Worm (Caenorhabditis elegans) whole organism, L2 larva: ENCODE measurements around the gene gmeb-2.

Experiments
- C34F6.9 ChIP-seq: fragments of 150-350 bp; optimal IDR thresholded peaks from 2 replicates; lab custom pipeline; 2014; ENCODE audit warnings: missing biosample characterization, missing genetic modification characterization
- F13H6.1 ChIP-seq: sonication (generic microtip); optimal IDR thresholded peaks from 2 replicates; lab custom pipeline; 2016; ENCODE audit warnings: missing genetic modification characterization, missing compliant biosample characterization
- R02D3.7 ChIP-seq: fragments of 150-350 bp; optimal IDR thresholded peaks from 2 replicates; lab custom pipeline; 2014; ENCODE audit warnings: missing biosample characterization, missing genetic modification characterization
- ZK546.5 ChIP-seq: sonication (generic microtip); optimal IDR thresholded peaks from 2 replicates; lab custom pipeline; 2017; ENCODE audit warnings: missing biosample characterization, missing genetic modification characterization
- blmp-1 ChIP-seq: sonication (generic microtip); optimal IDR thresholded peaks from 2 replicates; lab custom pipeline; 2017; ENCODE audit warnings: missing genetic modification characterization, mild to moderate bottlenecking, missing compliant biosample characterization, antibody characterized with exemption, moderate library complexity; ENCODE audit not compliant: insufficient read depth
- ceh-16 ChIP-seq: fragments of 150-350 bp; optimal IDR thresholded peaks from 2 replicates; lab custom pipeline; 2014; ENCODE audit warnings: missing biosample characterization, missing genetic modification characterization
- ceh-82 ChIP-seq: fragments of 150-350 bp; optimal IDR thresholded peaks from 2 replicates; lab custom pipeline; 2014; ENCODE audit warnings: missing biosample characterization, missing genetic modification characterization
- crh-2 ChIP-seq: sonication (generic microtip); optimal IDR thresholded peaks from 2 replicates; lab custom pipeline; 2017; ENCODE audit warnings: missing biosample characterization, missing genetic modification characterization
- egl-27 ChIP-seq: sonication (generic microtip); optimal IDR thresholded peaks from 3 replicates; lab custom pipeline; 2017; ENCODE audit warnings: missing biosample characterization, missing genetic modification reagents, missing genetic modification characterization
- elt-1 ChIP-seq: fragments of 150-350 bp; optimal IDR thresholded peaks from 2 replicates; lab custom pipeline; 2014; ENCODE audit warnings: missing biosample characterization, missing genetic modification characterization
- fos-1 ChIP-seq: fragments of 150-350 bp; optimal IDR thresholded peaks from 2 replicates; lab custom pipeline; 2014; ENCODE audit warnings: missing biosample characterization, missing genetic modification characterization
- gmeb-1 ChIP-seq: fragments of 150-350 bp; optimal IDR thresholded peaks from 2 replicates; lab custom pipeline; 2014; ENCODE audit warnings: missing biosample characterization, missing genetic modification characterization
- lin-11 ChIP-seq: fragments of 150-350 bp; sonication (generic microtip); optimal IDR thresholded peaks from 2 replicates; lab custom pipeline; 2014; ENCODE audit warnings: missing biosample characterization, missing genetic modification characterization, inconsistent platforms, mixed read lengths
- lin-13 ChIP-seq: fragments of 150-350 bp; optimal IDR thresholded peaks from 2 replicates; lab custom pipeline; 2014; ENCODE audit warnings: missing biosample characterization, missing genetic modification reagents, missing genetic modification characterization
- lin-39 ChIP-seq: fragments of 150-350 bp; optimal IDR thresholded peaks from 2 replicates; lab custom pipeline; 2014; ENCODE audit warnings: missing biosample characterization, missing genetic modification reagents, missing genetic modification characterization
- lsy-2 ChIP-seq, 2 experiments: fragments of 150-350 bp in 1 of 2; sonication (generic microtip) in 1 of 2; optimal IDR thresholded peaks; 2 replicates each; lab custom pipeline; 2014 to 2017; ENCODE audit warnings: missing biosample characterization in 2 of 2, missing genetic modification characterization in 2 of 2
- mbf-1 ChIP-seq: sonication (generic microtip); optimal IDR thresholded peaks from 2 replicates; lab custom pipeline; 2017; ENCODE audit warnings: missing biosample characterization, missing genetic modification characterization
- mdl-1 ChIP-seq, 2 experiments: fragments of 150-350 bp in 1 of 2; sonication (generic microtip) in 1 of 2; optimal IDR thresholded peaks; 2 replicates each; lab custom pipeline; 2017; ENCODE audit warnings: missing biosample characterization in 2 of 2, missing genetic modification characterization in 2 of 2
- nhr-10 ChIP-seq: sonication (generic microtip); optimal IDR thresholded peaks from 2 replicates; lab custom pipeline; 2017; ENCODE audit warnings: missing biosample characterization, missing genetic modification characterization
- nhr-12 ChIP-seq: fragments of 150-350 bp; optimal IDR thresholded peaks from 2 replicates; lab custom pipeline; 2014; ENCODE audit warnings: missing biosample characterization, missing genetic modification characterization
- nhr-129 ChIP-seq: fragments of 150-350 bp; optimal IDR thresholded peaks from 2 replicates; lab custom pipeline; 2014; ENCODE audit warnings: missing biosample characterization, missing genetic modification characterization
- nhr-21 ChIP-seq: fragments of 150-350 bp; optimal IDR thresholded peaks from 2 replicates; lab custom pipeline; 2014; ENCODE audit warnings: missing biosample characterization, missing genetic modification characterization
- nhr-23 ChIP-seq: fragments of 150-350 bp; optimal IDR thresholded peaks from 2 replicates; lab custom pipeline; 2014; ENCODE audit warnings: missing biosample characterization, missing genetic modification reagents, missing genetic modification characterization
- nhr-237 ChIP-seq: fragments of 150-350 bp; optimal IDR thresholded peaks from 2 replicates; lab custom pipeline; 2014; ENCODE audit warnings: missing biosample characterization, missing genetic modification characterization
- nhr-25 ChIP-seq: fragments of 150-350 bp; sonication (generic microtip); optimal IDR thresholded peaks from 3 replicates; lab custom pipeline; 2014; ENCODE audit warnings: missing biosample characterization, missing genetic modification characterization
- nhr-6 ChIP-seq: fragments of 150-350 bp; optimal IDR thresholded peaks from 2 replicates; lab custom pipeline; 2014; ENCODE audit warnings: missing biosample characterization, missing genetic modification characterization
- nhr-77 ChIP-seq: fragments of 150-350 bp; optimal IDR thresholded peaks from 2 replicates; lab custom pipeline; 2014; ENCODE audit warnings: missing biosample characterization, missing genetic modification characterization
- peb-1 ChIP-seq: fragments of 150-350 bp; optimal IDR thresholded peaks from 2 replicates; lab custom pipeline; 2014; ENCODE audit warnings: missing biosample characterization, missing genetic modification characterization
- sem-4 ChIP-seq: fragments of 150-350 bp; optimal IDR thresholded peaks from 2 replicates; lab custom pipeline; 2014; ENCODE audit warnings: missing biosample characterization, missing genetic modification reagents, missing genetic modification characterization
- skn-1 ChIP-seq: sonication (generic microtip); optimal IDR thresholded peaks from 2 replicates; lab custom pipeline; 2017; ENCODE audit warnings: missing biosample characterization, missing genetic modification characterization
- sma-3 ChIP-seq: sonication (generic microtip); optimal IDR thresholded peaks from 2 replicates; lab custom pipeline; 2016; ENCODE audit warnings: missing genetic modification reagents, missing genetic modification characterization, missing compliant biosample characterization
- sma-9 ChIP-seq, 2 experiments: fragments of 150-350 bp in 1 of 2; sonication (generic microtip) in 1 of 2; optimal IDR thresholded peaks; 2 replicates each; lab custom pipeline; 2014 to 2016; ENCODE audit warnings: missing genetic modification characterization in 2 of 2, mild to moderate bottlenecking in 1 of 2, missing biosample characterization in 1 of 2, missing compliant biosample characterization in 1 of 2, missing genetic modification reagents in 1 of 2, moderate library complexity in 1 of 2
- snpc-4 ChIP-seq: fragments of 150-350 bp; optimal IDR thresholded peaks from 2 replicates; lab custom pipeline; 2014; ENCODE audit warnings: missing biosample characterization, missing genetic modification characterization
- unc-39 ChIP-seq: fragments of 150-350 bp; optimal IDR thresholded peaks from 2 replicates; lab custom pipeline; 2014; ENCODE audit warnings: missing biosample characterization, missing genetic modification characterization
- unc-55 ChIP-seq: fragments of 150-350 bp; sonication (generic microtip); optimal IDR thresholded peaks from 3 replicates; lab custom pipeline; 2014; ENCODE audit warnings: missing biosample characterization, missing genetic modification reagents, missing genetic modification characterization
- unc-62 ChIP-seq: fragments of 150-350 bp; optimal IDR thresholded peaks from 2 replicates; lab custom pipeline; 2014; ENCODE audit warnings: missing biosample characterization, missing genetic modification reagents, missing genetic modification characterization
- zag-1 ChIP-seq: fragments of 150-350 bp; optimal IDR thresholded peaks from 2 replicates; lab custom pipeline; 2014; ENCODE audit warnings: missing biosample characterization, missing genetic modification characterization
- ztf-11 ChIP-seq: sonication (generic microtip); optimal IDR thresholded peaks from 2 replicates; lab custom pipeline; 2017; ENCODE audit warnings: missing biosample characterization, missing genetic modification characterization
- ztf-4 ChIP-seq: fragments of 150-350 bp; optimal IDR thresholded peaks from 2 replicates; lab custom pipeline; 2014; ENCODE audit warnings: missing biosample characterization, missing genetic modification characterization

Gene gmeb-2

ce11 chrX:15865868-15866555 is 12.9 kb upstream of the gmeb-2 start, which contains the start of the genes csb-1 and F53H4.4:
TSS of gene csb-1 (minus strand) at chrX:15865918.
TSS of gene F53H4.4 (plus strand) at chrX:15866387.
- TF ChIP-seq gmeb-1 (tag; lab: Kevin White, UChicago) (peak; percentile 58), ceh-82 (tag; lab: Kevin White, UChicago) (no peak), unc-39 (tag; lab: Kevin White, UChicago) (no peak), nhr-77 (tag; lab: Kevin White, UChicago) (no peak), lin-39 (tag; lab: Kevin White, UChicago) (no peak), egl-27 (tag; lab: Kevin White, UChicago) (no peak), elt-1 (tag; lab: Kevin White, UChicago) (no peak), unc-55 (GFP tag; lab: Kevin White, UChicago) (peak; percentile 89), ceh-16 (tag; lab: Kevin White, UChicago) (no peak), sma-9 (GFP tag; optimal IDR thresholded peaks at IDR 0.05; lab: Kevin White, UChicago) (peak; percentile 79), sma-9 (tag; optimal IDR thresholded peaks at IDR 0.05; lab: Kevin White, UChicago) (no peak), nhr-12 (tag; lab: Kevin White, UChicago) (no peak), mbf-1 (tag; lab: Kevin White, UChicago) (no peak), F13H6.1 (peak; percentile 53), snpc-4 (tag; lab: Kevin White, UChicago) (peak; percentile 14), skn-1 (tag; lab: Kevin White, UChicago) (peak; percentile 51), sem-4 (tag; lab: Kevin White, UChicago) (peak; percentile 77), lsy-2 (tag; optimal IDR thresholded peaks at IDR 0.05; lab: Kevin White, UChicago) (peak; percentile 50 to 89), nhr-6 (tag; lab: Kevin White, UChicago) (no peak), crh-2 (tag; lab: Kevin White, UChicago) (peak; percentile 67), nhr-129 (tag; lab: Kevin White, UChicago) (peak; percentile 76), blmp-1 (tag; lab: Kevin White, UChicago) (no peak), C34F6.9 (peak; percentile 78), mdl-1 (tag; optimal IDR thresholded peaks at IDR 0.05; lab: Kevin White, UChicago) (peak; percentile 72 to 96), ztf-4 (tag; lab: Kevin White, UChicago) (no peak), nhr-21 (peak; percentile 29), nhr-237 (tag; lab: Kevin White, UChicago) (no peak), fos-1 (tag; lab: Kevin White, UChicago) (peak; percentile 73), nhr-23 (tag; lab: Kevin White, UChicago) (no peak), unc-62 (GFP tag; lab: Kevin White, UChicago) (no peak), ztf-11 (tag; lab: Kevin White, UChicago) (no peak), peb-1 (tag; lab: Kevin White, UChicago) (no peak), sma-3 (GFP tag; lab: Kevin White, UChicago) (peak; percentile 72), lin-13 (GFP tag; lab: Kevin White, UChicago) (peak; percentile 68), ZK546.5 (tag; lab: Kevin White, UChicago) (no peak), lin-11 (peak; percentile 49)

ce11 chrX:15869589-15869988 is 9.3 kb upstream of the gmeb-2 start:
- no peak for TF ChIP-seq R02D3.7
- no peak for TF ChIP-seq zag-1 (tag; lab: Kevin White, UChicago)
- TF ChIP-seq fos-1 (tag; lab: Kevin White, UChicago), result no peak
- no peak for TF ChIP-seq skn-1 (tag; lab: Kevin White, UChicago)
- no peak for TF ChIP-seq nhr-6 (tag; lab: Kevin White, UChicago)
- TF ChIP-seq crh-2 (tag; lab: Kevin White, UChicago), result no peak
- peak; percentile 50 for TF ChIP-seq unc-55 (GFP tag; lab: Kevin White, UChicago)
- TF ChIP-seq ceh-16 (tag; lab: Kevin White, UChicago), result no peak
- no peak for TF ChIP-seq nhr-10

ce11 chrX:15876936-15877335 is 1.9 kb upstream of the gmeb-2 start:
- peak; percentile 23 for TF ChIP-seq unc-55 (GFP tag; lab: Kevin White, UChicago)
- TF ChIP-seq peb-1 (tag; lab: Kevin White, UChicago), result no peak
- no peak for TF ChIP-seq nhr-25
- no peak for TF ChIP-seq nhr-129 (tag; lab: Kevin White, UChicago)
